Worm (Caenorhabditis elegans): ENCODE results near the gene ogt-1.
A peak's percentile ranks its signal among the peaks of the same experiment; 100 is the strongest.

The ogt-1 gene

ce11 chrIII:7154526-7154925 is 929 bp upstream of the ogt-1 start:
- no peak for TF ChIP-seq tab-1 (GFP tag; IDR thresholded peaks at IDR 0.05)
- no peak for TF ChIP-seq med-1 (GFP tag; optimal IDR thresholded peaks at IDR 0.05; ENCODE audit: insufficient read depth)
- TF ChIP-seq T22C8.4 (GFP tag; IDR thresholded peaks at IDR 0.05), result no peak
- TF ChIP-seq ztf-23 (GFP tag; IDR thresholded peaks at IDR 0.05), result no peak
- TF ChIP-seq flt-1 (GFP tag; IDR thresholded peaks at IDR 0.05), result no peak
- no peak for TF ChIP-seq klf-2 (GFP tag; conservative IDR thresholded peaks at IDR 0.05)

- TF ChIP-seq cog-1 (tag; optimal IDR thresholded peaks at IDR 0.05) (no peak), med-1 (GFP tag; optimal IDR thresholded peaks at IDR 0.05; ENCODE audit: insufficient read depth) (no peak), tab-1 (GFP tag; IDR thresholded peaks at IDR 0.05) (no peak), ref-1 (GFP tag; conservative IDR thresholded peaks at IDR 0.05) (no peak), ztf-23 (GFP tag; IDR thresholded peaks at IDR 0.05) (no peak), klf-2 (GFP tag; conservative IDR thresholded peaks at IDR 0.05) (no peak), T22C8.4 (GFP tag; IDR thresholded peaks at IDR 0.05) (no peak), ztf-29 (GFP tag; IDR thresholded peaks at IDR 0.05) (no peak), flt-1 (GFP tag; IDR thresholded peaks at IDR 0.05) (no peak)
Observed at ce11 chrIII:7152569-7152968, 1.0 kb downstream of the ogt-1 start.

- no peak for TF ChIP-seq klf-2 (GFP tag; conservative IDR thresholded peaks at IDR 0.05)
- no peak for TF ChIP-seq flt-1 (GFP tag; IDR thresholded peaks at IDR 0.05)
- no peak for TF ChIP-seq med-1 (GFP tag; optimal IDR thresholded peaks at IDR 0.05; ENCODE audit: insufficient read depth)
- no peak for TF ChIP-seq T22C8.4 (GFP tag; IDR thresholded peaks at IDR 0.05)
- TF ChIP-seq tab-1 (GFP tag; IDR thresholded peaks at IDR 0.05), result no peak
- no peak for TF ChIP-seq cog-1 (tag; optimal IDR thresholded peaks at IDR 0.05)
- TF ChIP-seq ref-1 (GFP tag; conservative IDR thresholded peaks at IDR 0.05), result no peak
- no peak for TF ChIP-seq ztf-29 (GFP tag; IDR thresholded peaks at IDR 0.05)
- TF ChIP-seq ztf-23 (GFP tag; IDR thresholded peaks at IDR 0.05), result no peak
Observed at ce11 chrIII:7150162-7150561, 3.4 kb downstream of the ogt-1 start.

ce11 chrIII:7148191-7148590 is 5.4 kb downstream of the ogt-1 start:
- TF ChIP-seq T22C8.4 (GFP tag; IDR thresholded peaks at IDR 0.05), result no peak
- TF ChIP-seq ztf-29 (GFP tag; IDR thresholded peaks at IDR 0.05), result no peak
- no peak for TF ChIP-seq cog-1 (tag; optimal IDR thresholded peaks at IDR 0.05)
- TF ChIP-seq ztf-23 (GFP tag; IDR thresholded peaks at IDR 0.05), result no peak
- TF ChIP-seq ref-1 (GFP tag; conservative IDR thresholded peaks at IDR 0.05), result no peak
- TF ChIP-seq flt-1 (GFP tag; IDR thresholded peaks at IDR 0.05), result no peak
- TF ChIP-seq med-1 (GFP tag; optimal IDR thresholded peaks at IDR 0.05; ENCODE audit: insufficient read depth), result no peak

- TF ChIP-seq cog-1 (tag; optimal IDR thresholded peaks at IDR 0.05), result no peak
- TF ChIP-seq klf-2 (GFP tag; conservative IDR thresholded peaks at IDR 0.05), result no peak
Observed at ce11 chrIII:7146341-7146740, 7.3 kb downstream of the ogt-1 start.

- TF ChIP-seq ztf-23 (GFP tag; IDR thresholded peaks at IDR 0.05) (0 out of 2 replicates have a peak, but pooled peaks have one; percentile 48), med-1 (GFP tag; optimal IDR thresholded peaks at IDR 0.05; ENCODE audit: insufficient read depth) (no peak)
Observed at ce11 chrIII:7144749-7145148, 8.8 kb downstream of the ogt-1 start, which contains the start of gene glr-2. TSS of gene glr-2 (minus strand) at chrIII:7144959.

ce11 chrIII:7142172-7142601 is 11.4 kb downstream of the ogt-1 start:
- TF ChIP-seq med-1 (GFP tag; optimal IDR thresholded peaks at IDR 0.05; ENCODE audit: insufficient read depth), result no peak
- TF ChIP-seq T22C8.4 (GFP tag; IDR thresholded peaks at IDR 0.05), result no peak
- TF ChIP-seq klf-2 (GFP tag; conservative IDR thresholded peaks at IDR 0.05), result no peak
- no peak for TF ChIP-seq flt-1 (GFP tag; IDR thresholded peaks at IDR 0.05)
- no peak for TF ChIP-seq ztf-23 (GFP tag; IDR thresholded peaks at IDR 0.05)
- no peak for TF ChIP-seq ztf-29 (GFP tag; IDR thresholded peaks at IDR 0.05)
- TF ChIP-seq ref-1 (GFP tag; conservative IDR thresholded peaks at IDR 0.05), result no peak
- no peak for TF ChIP-seq tab-1 (GFP tag; IDR thresholded peaks at IDR 0.05)
- no peak for TF ChIP-seq cog-1 (tag; optimal IDR thresholded peaks at IDR 0.05)

- TF ChIP-seq ztf-29 (GFP tag; IDR thresholded peaks at IDR 0.05) (no peak), ref-1 (GFP tag; conservative IDR thresholded peaks at IDR 0.05) (no peak), klf-2 (GFP tag; conservative IDR thresholded peaks at IDR 0.05) (no peak), flt-1 (GFP tag; IDR thresholded peaks at IDR 0.05) (no peak), tab-1 (GFP tag; IDR thresholded peaks at IDR 0.05) (no peak)
Observed at ce11 chrIII:7141285-7141715, 12.3 kb downstream of the ogt-1 start.

- TF ChIP-seq ztf-29 (GFP tag; IDR thresholded peaks at IDR 0.05), result no peak
- peak; percentile 63; the same call in 1 of the 2 replicates for TF ChIP-seq flt-1 (GFP tag; IDR thresholded peaks at IDR 0.05)
- TF ChIP-seq klf-2 (GFP tag; conservative IDR thresholded peaks at IDR 0.05), result no peak
Observed at ce11 chrIII:7140228-7140710, 13.3 kb downstream of the ogt-1 start.

- TF ChIP-seq ztf-23 (GFP tag; IDR thresholded peaks at IDR 0.05) (no peak), klf-2 (GFP tag; conservative IDR thresholded peaks at IDR 0.05) (no peak), flt-1 (GFP tag; IDR thresholded peaks at IDR 0.05) (no peak), med-1 (GFP tag; optimal IDR thresholded peaks at IDR 0.05; ENCODE audit: insufficient read depth) (no peak), cog-1 (tag; optimal IDR thresholded peaks at IDR 0.05) (no peak), tab-1 (GFP tag; IDR thresholded peaks at IDR 0.05) (no peak), ref-1 (GFP tag; conservative IDR thresholded peaks at IDR 0.05) (no peak), T22C8.4 (GFP tag; IDR thresholded peaks at IDR 0.05) (no peak), ztf-29 (GFP tag; IDR thresholded peaks at IDR 0.05) (no peak)
Observed at ce11 chrIII:7138178-7138577, 15.4 kb downstream of the ogt-1 start, which contains the start of gene B0280.11. TSS of gene B0280.11 (minus strand) at chrIII:7138278.

ce11 chrIII:7136015-7136414 is 17.6 kb downstream of the ogt-1 start, which contains the start of gene B0280.17:
TSS of gene B0280.17 (minus strand) at chrIII:7136115.
- TF ChIP-seq flt-1 (GFP tag; IDR thresholded peaks at IDR 0.05), result no peak
- no peak for TF ChIP-seq ztf-29 (GFP tag; IDR thresholded peaks at IDR 0.05)
- TF ChIP-seq ref-1 (GFP tag; conservative IDR thresholded peaks at IDR 0.05), result no peak
- no peak for TF ChIP-seq cog-1 (tag; optimal IDR thresholded peaks at IDR 0.05)
- no peak for TF ChIP-seq tab-1 (GFP tag; IDR thresholded peaks at IDR 0.05)
- no peak for TF ChIP-seq ztf-23 (GFP tag; IDR thresholded peaks at IDR 0.05)

Data from whole organism, midembryonic.